Fruit fly (Drosophila melanogaster) whole organism, wandering third instar larva: ENCODE data around the gene pdgy.

ENCODE experiments used
- Abd-B ChIP-seq: fragments of >200 bp; optimal IDR thresholded peaks from 2 replicates; lab custom pipeline; 2017; ENCODE audit warnings: missing biosample characterization, missing genetic modification characterization
- CG32264 ChIP-seq: fragments of 200-800 bp; sonication (Bioruptor generic); optimal IDR thresholded peaks from 2 replicates; lab custom pipeline; 2016; ENCODE audit warnings: missing biosample characterization, missing genetic modification characterization
- Dif ChIP-seq: fragments of 200-275, 200-300 bp; sonication (Bioruptor generic); optimal IDR thresholded peaks from 2 replicates; lab custom pipeline; 2018; ENCODE audit warnings: missing biosample characterization, missing genetic modification characterization; ENCODE audit not compliant: partially characterized antibody
- Hnf4 ChIP-seq: fragments of 200-800 bp; sonication (Bioruptor generic); optimal IDR thresholded peaks from 2 replicates; lab custom pipeline; 2016; ENCODE audit warnings: missing biosample characterization, mild to moderate bottlenecking, missing genetic modification characterization
- Jra ChIP-seq: sonication (Bioruptor generic); optimal IDR thresholded peaks from 2 replicates; lab custom pipeline; 2016; ENCODE audit warnings: missing biosample characterization, missing genetic modification characterization
- N ChIP-seq: fragments of >200 bp; optimal IDR thresholded peaks from 2 replicates; lab custom pipeline; 2018; ENCODE audit warnings: missing biosample characterization, missing external identifiers, missing genetic modification characterization
- Sp1 ChIP-seq: fragments of 200-800 bp; sonication (Bioruptor generic); optimal IDR thresholded peaks from 3 replicates; lab custom pipeline; 2019; ENCODE audit warnings: missing biosample characterization, mild to moderate bottlenecking, missing genetic modification characterization, moderate library complexity
- h ChIP-seq: fragments of 200-800 bp; sonication (Bioruptor generic); optimal IDR thresholded peaks from 3 replicates; lab custom pipeline; 2016; ENCODE audit warnings: missing biosample characterization, mild to moderate bottlenecking, missing genetic modification characterization
- lola ChIP-seq: fragments of >200 bp; optimal IDR thresholded peaks from 2 replicates; lab custom pipeline; 2017; ENCODE audit warnings: missing biosample characterization, missing genetic modification characterization
- pan ChIP-seq: fragments of >200 bp; optimal IDR thresholded peaks from 2 replicates; lab custom pipeline; 2017

dm6 chrX:14885554-14885953 is 67.8 kb downstream of the pdgy start:
- TF ChIP-seq N (GFP tag; lab: Kevin White, UChicago) (no peak), pan (no peak), lola (no peak), Abd-B (GFP tag; lab: Kevin White, UChicago) (no peak), Jra (GFP tag; lab: Kevin White, UChicago) (no peak), Hnf4 (GFP tag; lab: Kevin White, UChicago) (no peak), h (GFP tag; lab: Kevin White, UChicago) (no peak), CG32264 (GFP tag; lab: Kevin White, UChicago) (no peak), Sp1 (GFP tag; lab: Kevin White, UChicago) (no peak), Dif (GFP tag; lab: Kevin White, UChicago) (no peak)
